Worm (Caenorhabditis elegans): Measurements from ENCODE around the gene clh-3.

clh-3 gene

DNA sequence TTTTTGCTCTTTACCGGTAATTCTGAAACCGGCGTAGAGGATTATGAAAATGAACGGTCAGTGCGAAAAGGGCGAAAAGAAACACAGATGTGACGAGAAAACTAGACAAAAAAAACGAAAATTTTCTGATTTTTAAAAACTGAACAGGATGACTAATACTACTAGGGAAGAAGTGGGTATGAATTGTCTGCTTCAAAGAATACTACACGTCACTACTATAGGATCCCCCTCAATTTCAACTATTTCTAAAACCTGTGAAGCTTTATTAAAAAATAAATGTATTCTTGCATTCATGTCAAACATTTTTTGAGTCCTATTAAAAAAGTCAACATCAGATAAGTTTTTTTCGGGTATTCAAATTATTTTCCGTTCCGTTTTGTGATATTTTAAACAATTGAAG, 1.6 kb downstream of the clh-3 start:
- TF ChIP-seq ref-1 (GFP tag; conservative IDR thresholded peaks at IDR 0.05) = no peak
- TF ChIP-seq ztf-29 (GFP tag; IDR thresholded peaks at IDR 0.05) = no peak
- TF ChIP-seq med-1 (GFP tag; optimal IDR thresholded peaks at IDR 0.05; ENCODE audit: insufficient read depth) = no peak
- TF ChIP-seq klf-2 (GFP tag; conservative IDR thresholded peaks at IDR 0.05) = no peak
- TF ChIP-seq ztf-23 (GFP tag; IDR thresholded peaks at IDR 0.05) = no peak
- no peak for TF ChIP-seq tab-1 (GFP tag; IDR thresholded peaks at IDR 0.05)
- TF ChIP-seq cog-1 (tag; optimal IDR thresholded peaks at IDR 0.05) = no peak
- TF ChIP-seq T22C8.4 (GFP tag; IDR thresholded peaks at IDR 0.05) = no peak
- no peak for TF ChIP-seq flt-1 (GFP tag; IDR thresholded peaks at IDR 0.05)

DNA sequence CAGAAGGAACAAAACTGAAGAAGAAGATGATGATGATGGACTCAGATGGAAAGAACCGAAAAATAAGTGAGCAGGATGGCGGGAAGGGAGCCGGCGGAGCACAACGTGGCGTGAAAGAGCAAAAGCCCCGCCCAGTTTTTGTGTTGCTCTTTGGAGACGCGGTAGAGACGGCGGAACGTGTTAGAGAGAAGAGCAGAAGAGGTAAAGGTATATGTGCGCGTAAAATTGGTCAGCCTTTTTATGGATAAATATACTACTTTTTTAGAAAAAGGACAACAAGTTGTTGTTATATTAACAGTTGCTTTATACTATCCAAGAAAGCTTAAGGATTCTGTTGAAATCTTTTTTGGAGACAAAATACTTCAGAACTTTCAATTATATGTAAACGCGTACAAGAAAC, 8.7 kb downstream of the clh-3 start, which contains the start of gene E04F6.10:
Gene E04F6.10 (minus strand): TSS at position 101 of the 400 bp plus-strand sequence.
- TF ChIP-seq flt-1 (GFP tag; IDR thresholded peaks at IDR 0.05) (no peak), med-1 (GFP tag; optimal IDR thresholded peaks at IDR 0.05; ENCODE audit: insufficient read depth) (no peak), tab-1 (GFP tag; IDR thresholded peaks at IDR 0.05) (no peak), ztf-29 (GFP tag; IDR thresholded peaks at IDR 0.05) (no peak), T22C8.4 (GFP tag; IDR thresholded peaks at IDR 0.05) (no peak), ztf-23 (GFP tag; IDR thresholded peaks at IDR 0.05) (no peak), cog-1 (tag; optimal IDR thresholded peaks at IDR 0.05) (no peak), ref-1 (GFP tag; conservative IDR thresholded peaks at IDR 0.05) (no peak), klf-2 (GFP tag; conservative IDR thresholded peaks at IDR 0.05) (no peak)

DNA sequence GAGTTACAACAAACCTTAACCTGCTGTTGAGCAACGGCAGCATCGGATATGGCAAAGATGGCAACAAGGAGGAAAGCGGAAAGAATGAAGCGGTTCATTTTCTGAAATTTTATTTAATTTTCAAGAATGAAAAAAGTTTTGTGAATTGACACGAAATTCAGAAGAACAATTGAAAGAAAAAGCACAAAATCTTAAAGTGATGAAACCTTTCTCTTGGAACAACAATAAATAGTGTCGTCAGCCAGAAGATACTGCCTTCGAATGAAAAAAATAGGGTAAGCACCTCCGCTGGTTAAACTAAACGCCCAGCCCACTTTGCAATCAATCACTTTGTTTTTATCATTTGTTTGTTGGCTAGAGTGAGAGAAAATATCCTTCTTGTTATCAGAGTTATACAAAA, 13.7 kb downstream of the clh-3 start, which contains the start of gene E04F6.9:
Gene E04F6.9 (minus strand): TSS at position 101 of the 400 bp plus-strand sequence.
- TF ChIP-seq T22C8.4 (GFP tag; IDR thresholded peaks at IDR 0.05) = no peak
- no peak for TF ChIP-seq flt-1 (GFP tag; IDR thresholded peaks at IDR 0.05)
- no peak for TF ChIP-seq klf-2 (GFP tag; conservative IDR thresholded peaks at IDR 0.05)
- TF ChIP-seq med-1 (GFP tag; optimal IDR thresholded peaks at IDR 0.05; ENCODE audit: insufficient read depth) = no peak
- no peak for TF ChIP-seq ref-1 (GFP tag; conservative IDR thresholded peaks at IDR 0.05)
- no peak for TF ChIP-seq tab-1 (GFP tag; IDR thresholded peaks at IDR 0.05)
- TF ChIP-seq ztf-29 (GFP tag; IDR thresholded peaks at IDR 0.05) = no peak
- no peak for TF ChIP-seq ztf-23 (GFP tag; IDR thresholded peaks at IDR 0.05)
- TF ChIP-seq cog-1 (tag; optimal IDR thresholded peaks at IDR 0.05) = no peak

DNA sequence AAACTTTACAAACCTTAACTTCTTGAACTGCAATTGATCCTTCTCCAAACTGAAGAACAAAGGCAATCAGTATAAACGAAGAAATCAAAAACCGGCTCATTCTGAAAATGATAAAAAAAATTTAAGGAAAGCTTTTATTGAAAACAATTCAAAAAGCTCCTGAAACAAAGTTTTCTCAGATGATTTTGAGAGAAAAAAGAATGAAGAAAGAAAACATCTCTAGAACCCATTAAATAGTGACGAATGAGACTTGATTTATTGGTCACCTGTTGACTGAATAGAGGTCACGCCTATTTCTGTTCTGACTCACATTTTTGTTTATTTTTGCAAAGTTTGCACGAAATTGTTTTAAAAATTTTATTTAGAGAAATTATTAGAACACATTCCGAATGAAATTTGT, 14.4 kb downstream of the clh-3 start, which contains the start of gene E04F6.8:
Gene E04F6.8 (minus strand): TSS at position 101 of the 400 bp plus-strand sequence.
- TF ChIP-seq med-1 (GFP tag; optimal IDR thresholded peaks at IDR 0.05; ENCODE audit: insufficient read depth) = no peak
- no peak for TF ChIP-seq klf-2 (GFP tag; conservative IDR thresholded peaks at IDR 0.05)
- TF ChIP-seq flt-1 (GFP tag; IDR thresholded peaks at IDR 0.05) = no peak
- no peak for TF ChIP-seq ztf-29 (GFP tag; IDR thresholded peaks at IDR 0.05)
- TF ChIP-seq T22C8.4 (GFP tag; IDR thresholded peaks at IDR 0.05) = no peak
- TF ChIP-seq cog-1 (tag; optimal IDR thresholded peaks at IDR 0.05) = no peak
- TF ChIP-seq tab-1 (GFP tag; IDR thresholded peaks at IDR 0.05) = no peak
- TF ChIP-seq ref-1 (GFP tag; conservative IDR thresholded peaks at IDR 0.05) = no peak

DNA sequence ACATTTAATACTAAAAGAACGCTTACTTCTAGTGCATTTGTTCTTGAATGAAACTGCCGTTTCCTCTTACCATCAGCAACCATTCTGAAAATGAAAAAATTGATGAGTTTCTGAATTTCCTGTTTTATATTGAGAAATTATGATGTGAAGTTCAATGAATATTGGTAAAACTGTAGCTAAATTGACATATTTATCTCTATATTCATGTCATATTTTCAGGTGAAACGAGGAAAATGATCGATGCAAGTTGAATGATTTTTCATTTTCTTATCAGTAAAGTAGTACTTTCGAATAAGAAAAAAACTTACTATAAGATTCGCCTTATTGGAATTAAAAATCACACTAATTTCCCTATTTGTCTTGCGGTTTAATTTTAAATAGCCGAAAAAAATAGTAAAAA, 15.5 kb downstream of the clh-3 start, which contains the start of gene E04F6.15:
Gene E04F6.15 (minus strand): TSS at position 101 of the 400 bp plus-strand sequence.
- TF ChIP-seq ztf-23 (GFP tag; IDR thresholded peaks at IDR 0.05) (no peak), ref-1 (GFP tag; conservative IDR thresholded peaks at IDR 0.05) (no peak), med-1 (GFP tag; optimal IDR thresholded peaks at IDR 0.05; ENCODE audit: insufficient read depth) (no peak), tab-1 (GFP tag; IDR thresholded peaks at IDR 0.05) (no peak), ztf-29 (GFP tag; IDR thresholded peaks at IDR 0.05) (no peak), klf-2 (GFP tag; conservative IDR thresholded peaks at IDR 0.05) (no peak), flt-1 (GFP tag; IDR thresholded peaks at IDR 0.05) (no peak), T22C8.4 (GFP tag; IDR thresholded peaks at IDR 0.05) (no peak), cog-1 (tag; optimal IDR thresholded peaks at IDR 0.05) (no peak)

DNA sequence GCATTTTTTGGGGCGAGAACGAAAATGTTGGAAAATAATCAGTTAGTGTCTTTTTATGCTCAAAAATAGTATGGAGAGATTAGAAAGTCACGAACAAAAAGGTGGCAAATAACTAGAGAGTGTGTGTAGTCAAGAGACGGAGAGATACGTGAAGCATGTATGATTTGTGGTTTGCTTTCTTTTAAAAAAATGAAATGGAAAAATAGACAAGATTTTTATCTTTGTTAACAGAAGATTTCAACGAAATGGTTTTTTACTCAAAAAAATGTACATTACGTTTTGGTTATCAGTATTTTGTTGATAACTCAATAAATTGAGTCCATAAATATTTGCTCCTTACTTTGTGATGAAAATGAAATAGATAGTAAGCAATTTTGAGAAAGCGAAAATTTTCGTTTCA, 17.5 kb downstream of the clh-3 start, which contains the start of gene dhs-7:
Gene dhs-7 (minus strand): TSS at position 277 of the 400 bp plus-strand sequence.
- no peak for TF ChIP-seq tab-1 (GFP tag; IDR thresholded peaks at IDR 0.05)
- TF ChIP-seq med-1 (GFP tag; optimal IDR thresholded peaks at IDR 0.05; ENCODE audit: insufficient read depth) = no peak
- TF ChIP-seq ztf-23 (GFP tag; IDR thresholded peaks at IDR 0.05) = no peak

DNA sequence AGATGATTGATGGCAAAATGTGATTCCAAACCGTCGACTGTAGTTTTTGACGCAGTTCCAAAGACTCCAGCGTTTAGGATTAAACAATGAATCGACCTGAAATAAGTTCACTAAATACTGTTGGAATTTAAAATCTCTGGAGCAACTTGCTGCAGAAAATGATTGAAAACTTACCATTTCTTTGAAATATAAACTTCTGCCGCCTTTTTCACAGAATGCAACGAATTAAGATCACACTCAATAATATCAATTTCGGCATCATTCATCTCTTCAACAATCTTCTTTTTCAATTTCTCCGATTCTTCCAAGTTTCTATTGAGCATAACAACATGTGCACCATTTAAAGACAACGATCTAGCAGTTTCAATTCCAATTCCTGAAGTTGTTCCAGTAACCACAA, 18.1 kb downstream of the clh-3 start:
- no peak for TF ChIP-seq flt-1 (GFP tag; IDR thresholded peaks at IDR 0.05)
- TF ChIP-seq T22C8.4 (GFP tag; IDR thresholded peaks at IDR 0.05) = no peak
- TF ChIP-seq klf-2 (GFP tag; conservative IDR thresholded peaks at IDR 0.05) = no peak
- TF ChIP-seq tab-1 (GFP tag; IDR thresholded peaks at IDR 0.05) = no peak
- TF ChIP-seq med-1 (GFP tag; optimal IDR thresholded peaks at IDR 0.05; ENCODE audit: insufficient read depth) = no peak
- TF ChIP-seq ztf-29 (GFP tag; IDR thresholded peaks at IDR 0.05) = no peak
- TF ChIP-seq cog-1 (tag; optimal IDR thresholded peaks at IDR 0.05) = no peak
- no peak for TF ChIP-seq ref-1 (GFP tag; conservative IDR thresholded peaks at IDR 0.05)
- TF ChIP-seq ztf-23 (GFP tag; IDR thresholded peaks at IDR 0.05) = no peak

DNA sequence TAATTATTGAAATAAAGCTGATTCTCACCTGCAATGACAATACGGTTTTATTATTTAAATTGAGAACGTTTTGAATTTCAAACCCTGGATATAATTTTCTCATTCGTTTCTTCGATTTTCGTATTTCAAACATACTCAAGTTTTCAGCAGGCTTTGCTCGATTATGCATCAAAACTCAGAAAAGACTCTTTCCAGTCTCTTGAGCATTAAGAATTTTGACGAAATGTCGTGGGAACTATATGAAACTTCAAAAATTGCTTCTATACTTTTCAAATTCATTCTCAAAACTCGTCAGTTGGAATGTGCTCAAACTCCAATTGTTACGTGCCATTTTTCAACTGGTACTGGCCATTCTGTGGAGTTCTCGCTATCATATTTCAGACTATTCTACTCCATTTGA, 20.3 kb downstream of the clh-3 start, which contains the start of gene srd-59:
Gene srd-59 (plus strand): TSS at position 301 of the 400 bp plus-strand sequence.
- TF ChIP-seq ztf-23 (GFP tag; IDR thresholded peaks at IDR 0.05) (no peak), med-1 (GFP tag; optimal IDR thresholded peaks at IDR 0.05; ENCODE audit: insufficient read depth) (no peak), tab-1 (GFP tag; IDR thresholded peaks at IDR 0.05) (no peak), klf-2 (GFP tag; conservative IDR thresholded peaks at IDR 0.05) (no peak), cog-1 (tag; optimal IDR thresholded peaks at IDR 0.05) (no peak), ref-1 (GFP tag; conservative IDR thresholded peaks at IDR 0.05) (no peak), flt-1 (GFP tag; IDR thresholded peaks at IDR 0.05) (no peak), ztf-29 (GFP tag; IDR thresholded peaks at IDR 0.05) (no peak), T22C8.4 (GFP tag; IDR thresholded peaks at IDR 0.05) (no peak)

DNA sequence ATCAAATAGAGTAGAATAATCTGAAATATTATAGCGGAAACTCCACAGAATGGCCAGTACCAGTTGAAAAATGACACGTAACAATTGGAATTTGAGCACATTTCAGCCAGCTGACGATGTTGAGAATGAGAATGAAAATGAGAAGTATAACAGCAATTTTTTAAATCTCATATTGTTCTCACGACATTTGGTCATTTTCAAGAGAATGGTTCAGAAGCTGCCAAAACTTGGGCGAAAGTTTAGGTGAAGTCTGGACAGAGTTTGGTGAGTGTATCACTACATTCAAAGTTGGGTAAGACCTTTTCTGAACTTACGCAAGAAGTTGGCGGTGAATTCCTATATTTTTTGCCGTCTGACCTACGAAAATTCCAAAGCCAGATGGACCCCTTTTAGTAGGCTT, 20.8 kb downstream of the clh-3 start, which contains the start of gene srd-58:
Gene srd-58 (minus strand): TSS at position 101 of the 400 bp plus-strand sequence.
- no peak for TF ChIP-seq ref-1 (GFP tag; conservative IDR thresholded peaks at IDR 0.05)
- no peak for TF ChIP-seq klf-2 (GFP tag; conservative IDR thresholded peaks at IDR 0.05)
- TF ChIP-seq med-1 (GFP tag; optimal IDR thresholded peaks at IDR 0.05; ENCODE audit: insufficient read depth) = no peak
- TF ChIP-seq flt-1 (GFP tag; IDR thresholded peaks at IDR 0.05) = no peak
- TF ChIP-seq cog-1 (tag; optimal IDR thresholded peaks at IDR 0.05) = no peak
- no peak for TF ChIP-seq tab-1 (GFP tag; IDR thresholded peaks at IDR 0.05)
- TF ChIP-seq ztf-23 (GFP tag; IDR thresholded peaks at IDR 0.05) = no peak
- no peak for TF ChIP-seq ztf-29 (GFP tag; IDR thresholded peaks at IDR 0.05)
- no peak for TF ChIP-seq T22C8.4 (GFP tag; IDR thresholded peaks at IDR 0.05)

All from whole organism, midembryonic.